Worm (Caenorhabditis elegans): ENCODE data around the gene F08F8.10.
A peak's percentile ranks its signal among the peaks of the same experiment; 100 is the strongest.

Gene F08F8.10

ce11 chrIII:7395354-7395753, 38.2 kb upstream of the F08F8.10 start, which contains the start of gene lgc-50:
Gene lgc-50, minus strand, starts transcription at chrIII:7395454.
- TF ChIP-seq unc-130 (GFP tag; optimal IDR thresholded peaks at IDR 0.05) (no peak), die-1 (tag; optimal IDR thresholded peaks at IDR 0.05) (no peak), snpc-4 (GFP tag; optimal IDR thresholded peaks at IDR 0.05) (no peak), snpc-4 (tag; optimal IDR thresholded peaks at IDR 0.05) (no peak), ztf-6 (GFP tag; IDR thresholded peaks at IDR 0.05) (no peak), nfyb-1 (GFP tag; IDR thresholded peaks at IDR 0.05) (no peak), dpff-1 (tag; optimal IDR thresholded peaks at IDR 0.05) (no peak), efl-1 (GFP tag; optimal IDR thresholded peaks at IDR 0.05) (no peak), F57A8.1 (GFP tag; optimal IDR thresholded peaks at IDR 0.05) (no peak), B0019.2 (GFP tag; conservative IDR thresholded peaks at IDR 0.05) (no peak), ceh-40 (GFP tag; IDR thresholded peaks at IDR 0.05) (no peak), F57C9.4 (tag; optimal IDR thresholded peaks at IDR 0.05) (no peak), mcd-1 (GFP tag; IDR thresholded peaks at IDR 0.05) (no peak), ztf-18 (tag; optimal IDR thresholded peaks at IDR 0.05) (no peak), madf-8 (GFP tag; conservative IDR thresholded peaks at IDR 0.05) (no peak)

ce11 chrIII:7387359-7387758, 30.2 kb upstream of the F08F8.10 start:
- TF ChIP-seq hmg-1.2 (GFP tag; IDR thresholded peaks at IDR 0.05) (peak; percentile 59), nfyb-1 (GFP tag; IDR thresholded peaks at IDR 0.05) (0 out of 2 replicates have a peak, but pooled peaks have one; percentile 28), C06A6.2 (GFP tag; conservative IDR thresholded peaks at IDR 0.05) (no peak; the same call in 1 of the 2 replicates), madf-10 (tag; optimal IDR thresholded peaks at IDR 0.05) (peak; percentile 53), lin-40 (tag; optimal IDR thresholded peaks at IDR 0.05) (peak; percentile 64), fkh-3 (tag; optimal IDR thresholded peaks at IDR 0.05) (peak; percentile 18), attf-5 (GFP tag; optimal IDR thresholded peaks at IDR 0.05) (peak; percentile 48), pha-4 (tag; optimal IDR thresholded peaks at IDR 0.05) (no peak), rpc-1 (optimal IDR thresholded peaks at IDR 0.05) (peak; percentile 58), rpc-1 (tag; optimal IDR thresholded peaks at IDR 0.05) (peak; percentile 53), him-1 (tag; optimal IDR thresholded peaks at IDR 0.05) (no peak), nhr-27 (tag; optimal IDR thresholded peaks at IDR 0.05) (no peak), Y53G8AR.9 (GFP tag; conservative IDR thresholded peaks at IDR 0.05) (no peak), F55B11.4 (tag; optimal IDR thresholded peaks at IDR 0.05; ENCODE audit: borderline replicate concordance, insufficient read depth) (no peak), nfya-1 (tag; optimal IDR thresholded peaks at IDR 0.05; ENCODE audit: borderline replicate concordance, insufficient read depth) (no peak), snpc-1.3 (tag; optimal IDR thresholded peaks at IDR 0.05; ENCODE audit: insufficient read depth) (no peak), let-607 (tag; optimal IDR thresholded peaks at IDR 0.05) (peak in 1 of 2 experiments; percentile 3), egl-44 (GFP tag; IDR thresholded peaks at IDR 0.05) (no peak), akir-1 (GFP tag; optimal IDR thresholded peaks at IDR 0.05) (no peak), F33H1.4 (GFP tag; IDR thresholded peaks at IDR 0.05) (0 out of 2 replicates have a peak, but pooled peaks have one; percentile 10), dpff-1 (tag; optimal IDR thresholded peaks at IDR 0.05) (no peak), B0261.1 (tag; optimal IDR thresholded peaks at IDR 0.05) (peak; percentile 67), attf-3 (GFP tag; conservative IDR thresholded peaks at IDR 0.05) (no peak), hmg-20 (GFP tag; IDR thresholded peaks at IDR 0.05) (no peak), K11D2.4 (GFP tag; IDR thresholded peaks at IDR 0.05) (no peak), unc-130 (GFP tag; optimal IDR thresholded peaks at IDR 0.05) (no peak), tlf-1 (GFP tag; optimal IDR thresholded peaks at IDR 0.05) (no peak), nfya-2 (GFP tag; IDR thresholded peaks at IDR 0.05) (no peak), snpc-4 (GFP tag; optimal IDR thresholded peaks at IDR 0.05) (no peak), snpc-4 (tag; optimal IDR thresholded peaks at IDR 0.05) (peak in 3 of 4 experiments; percentile 69 to 75 (median 72)), nhr-179 (tag; optimal IDR thresholded peaks at IDR 0.05) (no peak), ceh-58 (GFP tag; IDR thresholded peaks at IDR 0.05) (no peak), mel-28 (tag; optimal IDR thresholded peaks at IDR 0.05; ENCODE audit: borderline replicate concordance) (no peak), ztf-18 (tag; optimal IDR thresholded peaks at IDR 0.05) (peak; percentile 50), rec-8 (tag; optimal IDR thresholded peaks at IDR 0.05) (peak in 1 of 2 experiments; percentile 21), tbp1 (GFP tag; optimal IDR thresholded peaks at IDR 0.05) (peak; percentile 100), mcd-1 (GFP tag; IDR thresholded peaks at IDR 0.05) (no peak)
